Fruit fly (Drosophila melanogaster) whole organism, prepupa: ENCODE results near the gene CG5214.

ENCODE experiments used
- CG11902 ChIP-seq: fragments of 200-800 bp; sonication (Bioruptor generic); optimal IDR thresholded peaks from 3 replicates; lab custom pipeline; 2016; ENCODE audit warnings: missing biosample characterization, missing genetic modification characterization
- Eip78C ChIP-seq: fragments of 200-800 bp; sonication (Bioruptor generic); peaks from one replicate; lab custom pipeline; 2016; ENCODE audit warnings: missing biosample characterization, missing genetic modification characterization
- fd85E ChIP-seq: fragments of 200-800 bp; sonication (Bioruptor generic); optimal IDR thresholded peaks from 3 replicates; lab custom pipeline; 2016; ENCODE audit warnings: missing biosample characterization, missing genetic modification characterization

- TF ChIP-seq CG11902 (GFP tag; lab: Kevin White, UChicago) (peak; percentile 67), fd85E (GFP tag; lab: Kevin White, UChicago) (no peak), Eip78C (GFP tag; lab: Kevin White, UChicago) (peak; percentile 85)
Measured at dm6 chr3R:11214449-11214950, 29.6 kb upstream of the CG5214 start, which contains the start of gene ZnT86D.
